Worm (Caenorhabditis elegans) whole organism, young adult: ENCODE data around the gene F25A2.1.
"Not testable (repeated sequence)": the region's sequence is repeated elsewhere in the genome, so short reads cannot be mapped to it uniquely, and the experiment has no call there.

ENCODE experiments used
- B0019.2 ChIP-seq: fragments of 200-800 bp; sonication (Bioruptor generic); conservative IDR thresholded peaks from 2 replicates; pipeline ENCODE4 v1.3.6; 2022; ENCODE audit warnings: missing genetic modification reagents, missing genetic modification characterization, missing compliant biosample characterization
- C17E4.6 ChIP-seq: fragments of 200-800 bp; sonication (Bioruptor generic); IDR thresholded peaks from 2 replicates; pipeline ENCODE4 v1.3.6; 2022; ENCODE audit warnings: missing genetic modification reagents, missing genetic modification characterization, missing compliant biosample characterization
- D2030.7 ChIP-seq: fragments of 200-800 bp; sonication (Bioruptor generic); IDR thresholded peaks from 2 replicates; pipeline ENCODE4 v1.3.6; 2022; ENCODE audit warnings: missing genetic modification reagents, missing genetic modification characterization, missing compliant biosample characterization
- F33H1.4 ChIP-seq: fragments of 200-800 bp; sonication (Bioruptor generic); IDR thresholded peaks from 2 replicates; pipeline ENCODE4 v1.3.6; 2022; ENCODE audit warnings: missing genetic modification reagents, missing genetic modification characterization, missing compliant biosample characterization
- K11D2.4 ChIP-seq: fragments of 200-800 bp; sonication (Bioruptor generic); IDR thresholded peaks from 2 replicates; pipeline ENCODE4 v1.3.6; 2022; ENCODE audit warnings: missing genetic modification reagents, missing genetic modification characterization, missing compliant biosample characterization
- K12H6.12 ChIP-seq: fragments of 200-800 bp; sonication (Bioruptor generic); optimal IDR thresholded peaks from 2 replicates; lab custom pipeline; 2018; ENCODE audit warnings: mild to moderate bottlenecking, missing genetic modification characterization, missing compliant biosample characterization
- T07F8.4 ChIP-seq: sonication (generic microtip); optimal IDR thresholded peaks from 2 replicates; lab custom pipeline; 2016; ENCODE audit warnings: mild to moderate bottlenecking, missing genetic modification characterization, moderate library complexity, missing compliant biosample characterization
- Y67H2A.10 ChIP-seq: fragments of 200-800 bp; sonication (Bioruptor generic); conservative IDR thresholded peaks from 2 replicates; pipeline ENCODE4 v1.3.6; 2022; ENCODE audit warnings: missing genetic modification reagents, missing genetic modification characterization, missing compliant biosample characterization
- Y95B8A.8 ChIP-seq: fragments of 200-800 bp; sonication (Bioruptor generic); IDR thresholded peaks from 2 replicates; pipeline ENCODE4 v1.3.6; 2022; ENCODE audit warnings: missing genetic modification reagents, missing genetic modification characterization, missing compliant biosample characterization
- aptf-2 ChIP-seq: fragments of 200-800 bp; sonication (Bioruptor generic); conservative IDR thresholded peaks from 2 replicates; pipeline ENCODE4 v1.3.6; 2022; ENCODE audit warnings: missing genetic modification reagents, missing genetic modification characterization, missing compliant biosample characterization
- athp-1 ChIP-seq: sonication (generic microtip); optimal IDR thresholded peaks from 2 replicates; lab custom pipeline; 2017; ENCODE audit warnings: mild to moderate bottlenecking, missing genetic modification characterization, missing compliant biosample characterization
- attf-3 ChIP-seq: fragments of 200-800 bp; sonication (Bioruptor generic); conservative IDR thresholded peaks from 2 replicates; pipeline ENCODE4 v1.3.6; 2022; ENCODE audit warnings: missing genetic modification reagents, missing genetic modification characterization, missing compliant biosample characterization
- attf-5 ChIP-seq: fragments of 200-800 bp; sonication (Bioruptor generic); optimal IDR thresholded peaks from 2 replicates; lab custom pipeline; 2018; ENCODE audit warnings: mild to moderate bottlenecking, missing genetic modification characterization, missing compliant biosample characterization
- cebp-1 ChIP-seq, 2 experiments: fragments of 200-800 bp in 1 of 2; sonication (Bioruptor generic) in 1 of 2; sonication (generic microtip) in 1 of 2; IDR thresholded peaks in 1 of 2; optimal IDR thresholded peaks in 1 of 2; 2 replicates each; pipeline versions ENCODE4 v1.3.6 to Lab custom; 2017 to 2022; ENCODE audit warnings: missing compliant biosample characterization in 2 of 2, missing genetic modification characterization in 2 of 2, mild to moderate bottlenecking in 1 of 2, missing genetic modification reagents in 1 of 2, moderate library complexity in 1 of 2
- ceh-100 ChIP-seq: fragments of 200-800 bp; sonication (Bioruptor generic); IDR thresholded peaks from 2 replicates; pipeline ENCODE4 v1.3.6; 2022; ENCODE audit warnings: missing genetic modification reagents, missing genetic modification characterization, missing compliant biosample characterization
- ceh-27 ChIP-seq: fragments of 200-800 bp; sonication (Bioruptor generic); optimal IDR thresholded peaks from 2 replicates; lab custom pipeline; 2018; ENCODE audit warnings: mild to moderate bottlenecking, missing genetic modification characterization, moderate library complexity, missing compliant biosample characterization
- ceh-91 ChIP-seq: fragments of 200-800 bp; sonication (Bioruptor generic); IDR thresholded peaks from 2 replicates; pipeline ENCODE4 v1.3.6; 2022; ENCODE audit warnings: missing genetic modification reagents, missing genetic modification characterization, missing compliant biosample characterization
- dox-1 ChIP-seq: fragments of 200-800 bp; sonication (Bioruptor generic); IDR thresholded peaks from 2 replicates; pipeline ENCODE4 v1.3.6; 2022; ENCODE audit warnings: missing genetic modification reagents, missing genetic modification characterization, missing compliant biosample characterization
- dpl-1 ChIP-seq: fragments of 150-350 bp; optimal IDR thresholded peaks from 2 replicates; lab custom pipeline; 2014; ENCODE audit warnings: missing biosample characterization, missing genetic modification reagents, missing genetic modification characterization
- efl-1 ChIP-seq: fragments of 150-350 bp; optimal IDR thresholded peaks from 2 replicates; lab custom pipeline; 2014; ENCODE audit warnings: missing biosample characterization, missing genetic modification reagents, missing genetic modification characterization
- egl-44 ChIP-seq: fragments of 200-800 bp; sonication (Bioruptor generic); IDR thresholded peaks from 2 replicates; pipeline ENCODE4 v1.3.6; 2022; ENCODE audit warnings: missing genetic modification reagents, missing genetic modification characterization, missing compliant biosample characterization
- egrh-3 ChIP-seq: fragments of 200-800 bp; sonication (Bioruptor generic); IDR thresholded peaks from 2 replicates; pipeline ENCODE4 v1.3.6; 2022; ENCODE audit warnings: missing genetic modification reagents, missing genetic modification characterization, missing compliant biosample characterization
- ekl-4 ChIP-seq: fragments of 200-800 bp; sonication (Bioruptor generic); IDR thresholded peaks from 2 replicates; pipeline ENCODE4 v1.3.6; 2022; ENCODE audit warnings: missing genetic modification reagents, missing genetic modification characterization, missing compliant biosample characterization
- hmg-1.2 ChIP-seq: fragments of 200-800 bp; sonication (Bioruptor generic); IDR thresholded peaks from 2 replicates; pipeline ENCODE4 v1.3.6; 2022; ENCODE audit warnings: missing genetic modification reagents, missing genetic modification characterization, missing compliant biosample characterization
- hmg-20 ChIP-seq: fragments of 200-800 bp; sonication (Bioruptor generic); IDR thresholded peaks from 2 replicates; pipeline ENCODE4 v1.3.6; 2022; ENCODE audit warnings: missing genetic modification reagents, missing genetic modification characterization, missing compliant biosample characterization
- lin-26 ChIP-seq: fragments of 200-800 bp; sonication (Bioruptor generic); IDR thresholded peaks from 2 replicates; pipeline ENCODE4 v1.3.6; 2022; ENCODE audit warnings: missing genetic modification reagents, missing genetic modification characterization, missing compliant biosample characterization
- lin-35 ChIP-seq, 3 experiments: fragments of 150-350 bp in 2 of 3; sonication (generic microtip) in 1 of 3; optimal IDR thresholded peaks; 2 replicates each; lab custom pipeline; 2014 to 2018; ENCODE audit warnings: missing biosample characterization in 3 of 3, missing genetic modification characterization in 3 of 3, missing genetic modification reagents in 3 of 3
- lin-40 ChIP-seq: sonication (generic microtip); optimal IDR thresholded peaks from 2 replicates; lab custom pipeline; 2016; ENCODE audit warnings: missing genetic modification characterization, mild to moderate bottlenecking, missing compliant biosample characterization, missing genotype, missing genetic modification reagents
- lin-54 ChIP-seq: fragments of 200-800 bp; sonication (Bioruptor generic); optimal IDR thresholded peaks from 2 replicates; lab custom pipeline; 2018; ENCODE audit warnings: mild to moderate bottlenecking, missing genetic modification characterization, missing compliant biosample characterization
- lir-1 ChIP-seq: fragments of 200-800 bp; sonication (Bioruptor generic); conservative IDR thresholded peaks from 2 replicates; pipeline ENCODE4 v1.3.6; 2022; ENCODE audit warnings: missing genetic modification reagents, missing genetic modification characterization, missing compliant biosample characterization
- lsl-1 ChIP-seq: fragments of 200-800 bp; sonication (Bioruptor generic); optimal IDR thresholded peaks from 2 replicates; lab custom pipeline; 2018; ENCODE audit warnings: mild to moderate bottlenecking, missing genetic modification characterization, moderate library complexity, missing compliant biosample characterization
- madf-10 ChIP-seq: sonication (generic microtip); optimal IDR thresholded peaks from 2 replicates; lab custom pipeline; 2016; ENCODE audit warnings: mild to moderate bottlenecking, missing genetic modification characterization, missing compliant biosample characterization
- madf-3 ChIP-seq: fragments of 200-800 bp; sonication (Bioruptor generic); IDR thresholded peaks from 2 replicates; pipeline ENCODE4 v1.3.6; 2022; ENCODE audit warnings: missing genetic modification reagents, missing genetic modification characterization, missing compliant biosample characterization
- madf-6 ChIP-seq: fragments of 200-800 bp; sonication (Bioruptor generic); IDR thresholded peaks from 2 replicates; pipeline ENCODE4 v1.3.6; 2022; ENCODE audit warnings: missing genetic modification reagents, missing genetic modification characterization, missing compliant biosample characterization
- madf-8 ChIP-seq: fragments of 200-800 bp; sonication (Bioruptor generic); conservative IDR thresholded peaks from 2 replicates; pipeline ENCODE4 v1.3.6; 2022; ENCODE audit warnings: missing genetic modification reagents, missing genetic modification characterization, missing compliant biosample characterization
- mcd-1 ChIP-seq: fragments of 200-800 bp; sonication (Bioruptor generic); IDR thresholded peaks from 2 replicates; pipeline ENCODE4 v1.3.6; 2022; ENCODE audit warnings: missing genetic modification reagents, missing genetic modification characterization, missing compliant biosample characterization
- nhr-80 ChIP-seq: sonication (generic microtip); optimal IDR thresholded peaks from 2 replicates; lab custom pipeline; 2016; ENCODE audit warnings: missing genetic modification characterization, missing compliant biosample characterization
- pbrm-1 ChIP-seq: fragments of 200-800 bp; sonication (Bioruptor generic); IDR thresholded peaks from 2 replicates; pipeline ENCODE4 v1.3.6; 2022; ENCODE audit warnings: missing genetic modification reagents, missing genetic modification characterization, missing compliant biosample characterization
- rcor-1 ChIP-seq: fragments of 200-800 bp; sonication (Bioruptor generic); IDR thresholded peaks from 2 replicates; pipeline ENCODE4 v1.3.6; 2022; ENCODE audit warnings: missing genetic modification reagents, missing genetic modification characterization, missing compliant biosample characterization
- rec-8 ChIP-seq, 2 experiments: sonication (generic microtip); optimal IDR thresholded peaks; 2 replicates each; lab custom pipeline; 2016; ENCODE audit warnings: mild to moderate bottlenecking in 2 of 2, missing genetic modification characterization in 2 of 2, missing genetic modification reagents in 2 of 2, missing genotype in 2 of 2, missing biosample characterization in 1 of 2, missing compliant biosample characterization in 1 of 2, moderate library complexity in 1 of 2
- tbp1 ChIP-seq: fragments of 200-800 bp; sonication (Bioruptor generic); optimal IDR thresholded peaks from 2 replicates; lab custom pipeline; 2018; ENCODE audit warnings: mild to moderate bottlenecking, missing genetic modification characterization, missing compliant biosample characterization
- unc-130 ChIP-seq: sonication (generic microtip); optimal IDR thresholded peaks from 2 replicates; lab custom pipeline; 2016; ENCODE audit warnings: missing genetic modification reagents, missing genetic modification characterization, missing compliant biosample characterization
- zfh-2 ChIP-seq: fragments of 200-800 bp; sonication (Bioruptor generic); conservative IDR thresholded peaks from 2 replicates; pipeline ENCODE4 v1.3.6; 2022; ENCODE audit warnings: missing genetic modification reagents, missing genetic modification characterization, missing compliant biosample characterization
- ztf-18 ChIP-seq: sonication (generic microtip); optimal IDR thresholded peaks from 2 replicates; lab custom pipeline; 2016; ENCODE audit warnings: missing genotype, mild to moderate bottlenecking, missing genetic modification characterization, missing compliant biosample characterization
- ztf-28 ChIP-seq: fragments of 200-800 bp; sonication (Bioruptor generic); IDR thresholded peaks from 2 replicates; pipeline ENCODE4 v1.3.6; 2022; ENCODE audit warnings: missing genetic modification reagents, missing genetic modification characterization, missing compliant biosample characterization
- ztf-6 ChIP-seq: fragments of 200-800 bp; sonication (Bioruptor generic); IDR thresholded peaks from 2 replicates; pipeline ENCODE4 v1.3.6; 2022; ENCODE audit warnings: missing genetic modification reagents, missing genetic modification characterization, missing compliant biosample characterization

Gene F25A2.1

ce11 chrV:1197064-1197724 lies 17.8 kb downstream of the F25A2.1 start:
- TF ChIP-seq aptf-2 (GFP tag; lab: Robert Waterston, UW) (0 out of 2 replicates have a peak, but pooled peaks have one; percentile 10), ztf-6 (GFP tag; lab: Robert Waterston, UW) (peak; percentile 62; the same call in 1 of the 2 replicates), efl-1 (GFP tag; lab: Kevin White, UChicago) (peak; percentile 60), ceh-100 (GFP tag; lab: Robert Waterston, UW) (peak; percentile 98), dpl-1 (peak; percentile 51), madf-6 (GFP tag; lab: Robert Waterston, UW) (peak; percentile 45), madf-8 (peak; percentile 36), cebp-1 (tag; optimal IDR thresholded peaks at IDR 0.05; lab: Kevin White, UChicago) (peak; percentile 57), ceh-91 (GFP tag; lab: Robert Waterston, UW) (peak; percentile 54), rcor-1 (peak; percentile 63), attf-5 (GFP tag; lab: Kevin White, UChicago) (peak; percentile 85), egrh-3 (GFP tag; lab: Robert Waterston, UW) (peak; percentile 72), lin-26 (GFP tag; lab: Robert Waterston, UW) (peak; percentile 27; the same call in 1 of the 2 replicates), T07F8.4 (peak; percentile 35), ceh-27 (peak; percentile 52), lin-35 (GFP tag; optimal IDR thresholded peaks at IDR 0.05; lab: Kevin White, UChicago) (peak in 2 of 3 experiments; percentile 12 to 81), hmg-1.2 (GFP tag; lab: Robert Waterston, UW) (peak; percentile 31; the same call in 1 of the 2 replicates), tbp1 (GFP tag; lab: Kevin White, UChicago) (peak; percentile 21), nhr-80 (tag; lab: Kevin White, UChicago) (peak; percentile 25), ztf-28 (peak; percentile 80), rec-8 (tag; optimal IDR thresholded peaks at IDR 0.05; lab: Kevin White, UChicago) (peak in 1 of 2 experiments; percentile 22), F33H1.4 (GFP tag; lab: Robert Waterston, UW) (peak; percentile 38), lir-1 (GFP tag; lab: Robert Waterston, UW) (0 out of 2 replicates have a peak, but pooled peaks have one; percentile 42), madf-10 (tag; lab: Kevin White, UChicago) (peak; percentile 4), ekl-4 (GFP tag; lab: Robert Waterston, UW) (peak; percentile 71), zfh-2 (GFP tag; lab: Robert Waterston, UW) (peak; percentile 48; the same call in 1 of the 2 replicates), lin-40 (tag; lab: Kevin White, UChicago) (peak; percentile 34), unc-130 (GFP tag; lab: Kevin White, UChicago) (peak; percentile 52), attf-3 (peak; percentile 88), madf-3 (peak; percentile 82), mcd-1 (peak; percentile 94), dox-1 (GFP tag; lab: Robert Waterston, UW) (peak; percentile 77), hmg-20 (peak; percentile 39; the same call in 1 of the 2 replicates), lin-54 (GFP tag; lab: Kevin White, UChicago) (peak; percentile 77), C17E4.6 (peak; percentile 39; the same call in 1 of the 2 replicates), athp-1 (tag; lab: Kevin White, UChicago) (peak; percentile 27), K12H6.12 (tag; lab: Kevin White, UChicago) (peak; percentile 17), pbrm-1 (GFP tag; lab: Robert Waterston, UW) (peak; percentile 76), egl-44 (GFP tag; lab: Robert Waterston, UW) (peak; percentile 50; the same call in 1 of the 2 replicates), Y95B8A.8 (0 out of 2 replicates have a peak, but pooled peaks have one; percentile 45), Y67H2A.10 (GFP tag; lab: Robert Waterston, UW) (peak; percentile 21; the same call in 1 of the 2 replicates), D2030.7 (GFP tag; lab: Robert Waterston, UW) (peak; percentile 91), lsl-1 (peak; percentile 28), B0019.2 (peak; percentile 71; the same call in 1 of the 2 replicates), K11D2.4 (GFP tag; lab: Robert Waterston, UW) (peak; percentile 73), ztf-18 (peak; percentile 35)
- not testable (repeated sequence) for TF ChIP-seq cebp-1 (GFP tag; IDR thresholded peaks at IDR 0.05; lab: Robert Waterston, UW)
